Fruit fly (Drosophila melanogaster): Measurements from ENCODE around the gene wor.

DNA sequence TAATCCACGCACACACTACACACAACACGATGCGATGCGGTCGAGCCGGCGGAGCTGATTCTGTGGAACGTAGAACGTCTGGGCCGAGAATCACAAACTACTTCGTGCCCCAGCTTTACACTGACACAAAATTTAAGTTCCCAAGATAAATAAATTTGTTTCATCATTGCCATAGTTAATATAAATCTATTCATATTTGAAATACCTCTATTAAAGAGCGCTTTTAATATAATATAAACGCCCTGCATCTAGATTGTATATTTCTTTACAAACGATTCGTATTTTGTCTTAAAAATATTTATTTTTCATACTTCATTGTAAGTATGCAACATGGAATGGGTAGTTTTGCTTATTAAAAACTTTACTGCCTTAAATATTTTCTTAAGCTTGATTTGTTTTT lies 40.0 kb downstream of the wor start:
- peak; percentile 52 for TF ChIP-seq dsx (GFP tag; optimal IDR thresholded peaks at IDR 0.05; ENCODE audit: poor library complexity, severe bottlenecking)
- TF ChIP-seq Gug (GFP tag; IDR thresholded peaks at IDR 0.05), result no peak
- peak; percentile 27 for TF ChIP-seq lz (GFP tag; optimal IDR thresholded peaks at IDR 0.05)
- no peak for TF ChIP-seq eg (GFP tag; IDR thresholded peaks at IDR 0.05)
- no peak for TF ChIP-seq dac (GFP tag; optimal IDR thresholded peaks at IDR 0.05)
- TF ChIP-seq CG3032 (tag; optimal IDR thresholded peaks at IDR 0.05), result peak; percentile 88
- no peak for TF ChIP-seq CG6854 (GFP tag; optimal IDR thresholded peaks at IDR 0.05)
- TF ChIP-seq CG11902 (GFP tag; optimal IDR thresholded peaks at IDR 0.05), result peak; percentile 15
- TF ChIP-seq CG8119 (GFP tag; IDR thresholded peaks at IDR 0.05), result 0 out of 3 replicates have a peak, but pooled peaks have one; percentile 16

All from whole organism, prepupa.